Fruit fly (Drosophila melanogaster) whole organism, wandering third instar larva: ENCODE results near the gene sr.
A peak's percentile ranks its signal among the peaks of the same experiment; 100 is the strongest.

ENCODE experiments used
- Abd-B ChIP-seq: fragments of >200 bp; optimal IDR thresholded peaks from 2 replicates; lab custom pipeline; 2017; ENCODE audit warnings: missing biosample characterization, missing genetic modification characterization
- CG32264 ChIP-seq: fragments of 200-800 bp; sonication (Bioruptor generic); optimal IDR thresholded peaks from 2 replicates; lab custom pipeline; 2016; ENCODE audit warnings: missing biosample characterization, missing genetic modification characterization
- CG9705 ChIP-seq: fragments of 200-800 bp; sonication (Bioruptor generic); optimal IDR thresholded peaks from 2 replicates; lab custom pipeline; 2018; ENCODE audit warnings: missing biosample characterization, mild to moderate bottlenecking, missing genetic modification characterization
- Dfd ChIP-seq: fragments of >200 bp; optimal IDR thresholded peaks from 2 replicates; lab custom pipeline; 2017; ENCODE audit warnings: missing biosample characterization, missing genetic modification characterization
- Dif ChIP-seq: fragments of 200-275, 200-300 bp; sonication (Bioruptor generic); optimal IDR thresholded peaks from 2 replicates; lab custom pipeline; 2018; ENCODE audit warnings: missing biosample characterization, missing genetic modification characterization; ENCODE audit not compliant: partially characterized antibody
- GATAd ChIP-seq: sonication (Bioruptor generic); optimal IDR thresholded peaks from 2 replicates; lab custom pipeline; 2016; ENCODE audit warnings: missing biosample characterization, missing genetic modification characterization
- HLH106 ChIP-seq: fragments of 200-800 bp; optimal IDR thresholded peaks from 3 replicates; lab custom pipeline; 2019; ENCODE audit warnings: missing biosample characterization, mild to moderate bottlenecking, missing genetic modification characterization, moderate library complexity
- Hnf4 ChIP-seq: fragments of 200-800 bp; sonication (Bioruptor generic); optimal IDR thresholded peaks from 2 replicates; lab custom pipeline; 2016; ENCODE audit warnings: missing biosample characterization, mild to moderate bottlenecking, missing genetic modification characterization
- Hr78 ChIP-seq: fragments of >200 bp; optimal IDR thresholded peaks from 2 replicates; lab custom pipeline; 2017; ENCODE audit warnings: missing biosample characterization, missing genetic modification characterization
- Hr83 ChIP-seq: fragments of 200-300 bp; sonication (Bioruptor generic); optimal IDR thresholded peaks from 2 replicates; lab custom pipeline; 2016; ENCODE audit warnings: missing biosample characterization, mild to moderate bottlenecking, missing genetic modification characterization, moderate library complexity; ENCODE audit not compliant: poor library complexity, severe bottlenecking
- Jra ChIP-seq: sonication (Bioruptor generic); optimal IDR thresholded peaks from 2 replicates; lab custom pipeline; 2016; ENCODE audit warnings: missing biosample characterization, missing genetic modification characterization
- Mio ChIP-seq: sonication (Bioruptor generic); optimal IDR thresholded peaks from 2 replicates; lab custom pipeline; 2016; ENCODE audit warnings: missing biosample characterization, missing genetic modification characterization
- Myc ChIP-seq: fragments of >200 bp; optimal IDR thresholded peaks from 2 replicates; lab custom pipeline; 2017
- OdsH ChIP-seq: fragments of 200-800 bp; sonication (Bioruptor generic); optimal IDR thresholded peaks from 2 replicates; lab custom pipeline; 2016; ENCODE audit warnings: missing biosample characterization, mild to moderate bottlenecking, missing genetic modification characterization
- Rel ChIP-seq, 2 experiments: fragments of 200-800 bp; sonication (Bioruptor generic) in 1 of 2; optimal IDR thresholded peaks; 2 replicates in 1 of 2; 3 replicates in 1 of 2; lab custom pipeline; 2016 to 2019; ENCODE audit warnings: mild to moderate bottlenecking in 2 of 2, missing biosample characterization in 2 of 2, missing genetic modification characterization in 2 of 2, moderate library complexity in 1 of 2
- Sp1 ChIP-seq: fragments of 200-800 bp; sonication (Bioruptor generic); optimal IDR thresholded peaks from 3 replicates; lab custom pipeline; 2019; ENCODE audit warnings: missing biosample characterization, mild to moderate bottlenecking, missing genetic modification characterization, moderate library complexity
- Vsx2 ChIP-seq: fragments of 200-300, 225-300 bp; sonication (Bioruptor generic); optimal IDR thresholded peaks from 2 replicates; lab custom pipeline; 2018; ENCODE audit warnings: missing biosample characterization, missing genetic modification characterization; ENCODE audit not compliant: partially characterized antibody
- brk ChIP-seq: fragments of 200-800 bp; sonication (Bioruptor generic); optimal IDR thresholded peaks from 2 replicates; lab custom pipeline; 2016; ENCODE audit warnings: missing biosample characterization, mild to moderate bottlenecking, missing genetic modification characterization
- dl ChIP-seq, 2 experiments: fragments of 175-275, 200-275 bp in 1 of 2; fragments of 200-275 bp in 1 of 2; sonication (Bioruptor generic); optimal IDR thresholded peaks; lab custom pipeline; 2018; ENCODE audit warnings: mild to moderate bottlenecking in 2 of 2, missing biosample characterization in 2 of 2, missing genetic modification characterization in 2 of 2, moderate library complexity in 2 of 2; ENCODE audit not compliant: partially characterized antibody in 2 of 2, insufficient read depth in 1 of 2
- dmrt93B ChIP-seq: fragments of 200-800 bp; sonication (Bioruptor generic); optimal IDR thresholded peaks from 2 replicates; lab custom pipeline; 2018; ENCODE audit warnings: missing biosample characterization, mild to moderate bottlenecking, missing genetic modification characterization
- dsf ChIP-seq: sonication (Bioruptor generic); optimal IDR thresholded peaks from 2 replicates; lab custom pipeline; 2016; ENCODE audit warnings: missing biosample characterization, missing genetic modification characterization, borderline replicate concordance
- ey ChIP-seq: fragments of 200-800 bp; sonication (Bioruptor generic); optimal IDR thresholded peaks from 2 replicates; lab custom pipeline; 2016; ENCODE audit warnings: missing biosample characterization, missing genetic modification characterization
- foxo ChIP-seq, 2 experiments: fragments of 200-800 bp; sonication (Bioruptor generic); optimal IDR thresholded peaks; 2 replicates in 1 of 2; 3 replicates in 1 of 2; lab custom pipeline; 2016 to 2017; ENCODE audit warnings: missing biosample characterization in 2 of 2, missing genetic modification characterization in 2 of 2
- fru ChIP-seq: fragments of 200-800 bp; sonication (Bioruptor generic); optimal IDR thresholded peaks from 3 replicates; lab custom pipeline; 2016; ENCODE audit warnings: missing biosample characterization, mild to moderate bottlenecking, missing genetic modification characterization
- h ChIP-seq: fragments of 200-800 bp; sonication (Bioruptor generic); optimal IDR thresholded peaks from 3 replicates; lab custom pipeline; 2016; ENCODE audit warnings: missing biosample characterization, mild to moderate bottlenecking, missing genetic modification characterization
- jim ChIP-seq: fragments of 175-275, 200-325 bp; sonication (Bioruptor generic); optimal IDR thresholded peaks from 2 replicates; lab custom pipeline; 2016; ENCODE audit warnings: missing biosample characterization, mild to moderate bottlenecking, missing genetic modification characterization
- lola ChIP-seq: fragments of >200 bp; optimal IDR thresholded peaks from 2 replicates; lab custom pipeline; 2017; ENCODE audit warnings: missing biosample characterization, missing genetic modification characterization
- pan ChIP-seq: fragments of >200 bp; optimal IDR thresholded peaks from 2 replicates; lab custom pipeline; 2017
- rgr ChIP-seq: fragments of 200-800 bp; sonication (Bioruptor generic); optimal IDR thresholded peaks from 3 replicates; lab custom pipeline; 2016; ENCODE audit warnings: missing biosample characterization, mild to moderate bottlenecking, missing genetic modification characterization
- sage ChIP-seq: fragments of 200-800 bp; sonication (Bioruptor generic); optimal IDR thresholded peaks from 2 replicates; lab custom pipeline; 2016; ENCODE audit warnings: missing biosample characterization, mild to moderate bottlenecking, missing genetic modification characterization
- sv ChIP-seq: fragments of 200-800 bp; sonication (Bioruptor generic); optimal IDR thresholded peaks from 3 replicates; lab custom pipeline; 2016; ENCODE audit warnings: missing biosample characterization, missing genetic modification characterization
- tai ChIP-seq: sonication (Bioruptor generic); optimal IDR thresholded peaks from 2 replicates; lab custom pipeline; 2016; ENCODE audit warnings: missing biosample characterization, missing genetic modification characterization
- usp ChIP-seq: fragments of >200 bp; optimal IDR thresholded peaks from 2 replicates; lab custom pipeline; 2017; ENCODE audit warnings: missing biosample characterization, missing genetic modification characterization
- woc ChIP-seq: sonication (Bioruptor generic); optimal IDR thresholded peaks from 2 replicates; lab custom pipeline; 2016; ENCODE audit warnings: missing biosample characterization, mild to moderate bottlenecking, missing genetic modification characterization

Gene sr

dm6 chr3R:18064369-18064768 is 26.2 kb upstream of the sr start:
- TF ChIP-seq Abd-B (no peak), GATAd (GFP tag; lab: Kevin White, UChicago) (no peak), jim (GFP tag; lab: Kevin White, UChicago) (no peak), rgr (GFP tag; lab: Kevin White, UChicago) (no peak), usp (GFP tag; lab: Kevin White, UChicago) (no peak), Hnf4 (GFP tag; lab: Kevin White, UChicago) (no peak), Dfd (no peak), HLH106 (tag; lab: Kevin White, UChicago) (no peak), Hr78 (GFP tag; lab: Kevin White, UChicago) (no peak), Mio (no peak), tai (GFP tag; lab: Kevin White, UChicago) (no peak)

- TF ChIP-seq foxo (GFP tag; optimal IDR thresholded peaks at IDR 0.05; lab: Kevin White, UChicago), result peak in 1 of 2 experiments; percentile 3
- no peak for TF ChIP-seq usp (GFP tag; lab: Kevin White, UChicago)
Measured at dm6 chr3R:18067930-18068329, 22.7 kb upstream of the sr start.

DNA sequence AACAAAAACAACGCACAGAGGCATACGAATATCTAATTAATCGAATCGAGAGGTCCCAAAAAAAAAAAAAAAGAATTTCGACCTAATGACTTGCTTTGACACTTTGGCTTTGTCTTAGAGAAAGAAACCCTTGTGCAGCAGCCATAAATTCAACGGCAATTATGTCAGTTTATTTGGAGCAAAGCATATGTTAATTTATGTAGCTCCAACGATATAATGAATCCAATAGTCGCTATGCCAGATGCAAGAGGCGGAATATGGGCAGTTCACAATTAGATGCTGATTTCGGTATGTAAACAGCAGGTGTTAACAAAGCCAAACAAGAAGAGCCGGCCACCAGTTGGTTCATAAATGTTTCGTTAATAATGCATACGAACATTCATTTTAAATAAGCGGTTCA is 17.6 kb upstream of the sr start:
- TF ChIP-seq OdsH (GFP tag; lab: Kevin White, UChicago) (no peak), Myc (lab: Kevin White, UChicago) (no peak), Sp1 (no peak), Vsx2 (GFP tag; lab: Kevin White, UChicago) (no peak), Dfd (no peak), sv (no peak), Dif (no peak), dsf (GFP tag; lab: Kevin White, UChicago) (no peak), ey (GFP tag; lab: Kevin White, UChicago) (no peak), usp (GFP tag; lab: Kevin White, UChicago) (no peak)
- TF ChIP-seq, all 38 proteins: peak for 0

DNA sequence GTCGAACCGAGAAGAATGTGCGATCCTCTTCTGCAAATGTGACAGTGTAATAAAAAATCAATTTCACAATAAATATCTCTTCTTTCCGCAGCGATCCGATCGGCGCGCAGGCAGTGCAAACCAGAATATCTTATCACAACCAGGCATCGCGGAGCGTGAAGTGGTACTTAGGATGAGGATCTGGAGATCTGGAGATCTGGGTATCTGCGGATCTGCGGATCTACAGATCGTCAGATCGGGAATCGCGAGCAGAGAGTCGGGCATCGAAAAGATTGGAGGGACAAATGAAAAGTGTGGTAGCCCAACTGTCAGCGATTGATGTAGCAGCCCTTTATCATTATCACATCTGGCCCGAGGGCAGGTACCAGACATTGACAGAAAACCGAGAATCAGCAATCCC is 15.6 kb upstream of the sr start:
- TF ChIP-seq tai (GFP tag; lab: Kevin White, UChicago) (no peak), Mio (no peak), sage (no peak), foxo (GFP tag; optimal IDR thresholded peaks at IDR 0.05; lab: Kevin White, UChicago) (no peak), OdsH (GFP tag; lab: Kevin White, UChicago) (no peak), CG9705 (GFP tag; lab: Kevin White, UChicago) (no peak), dl (GFP tag; optimal IDR thresholded peaks at IDR 0.05; lab: Kevin White, UChicago; ENCODE audit: insufficient read depth in 1 of 2, partially characterized antibody in 2 of 2) (no peak), GATAd (GFP tag; lab: Kevin White, UChicago) (no peak), sv (no peak), usp (GFP tag; lab: Kevin White, UChicago) (no peak), woc (GFP tag; lab: Kevin White, UChicago) (no peak), Hr78 (GFP tag; lab: Kevin White, UChicago) (no peak), brk (GFP tag; lab: Kevin White, UChicago) (no peak), CG32264 (no peak), Vsx2 (GFP tag; lab: Kevin White, UChicago) (no peak), Myc (lab: Kevin White, UChicago) (no peak), dmrt93B (GFP tag; lab: Kevin White, UChicago) (no peak), lola (GFP tag; lab: Kevin White, UChicago) (no peak), HLH106 (tag; lab: Kevin White, UChicago) (no peak), Jra (GFP tag; lab: Kevin White, UChicago) (no peak)
- TF ChIP-seq, all 38 proteins: peak for 0

- TF ChIP-seq Mio (no peak), rgr (GFP tag; lab: Kevin White, UChicago) (no peak), woc (GFP tag; lab: Kevin White, UChicago) (peak; percentile 55), usp (GFP tag; lab: Kevin White, UChicago) (no peak), Rel (GFP tag; optimal IDR thresholded peaks at IDR 0.05; lab: Kevin White, UChicago) (no peak), Rel (tag; optimal IDR thresholded peaks at IDR 0.05; lab: Kevin White, UChicago) (no peak), dsf (GFP tag; lab: Kevin White, UChicago) (no peak), Hnf4 (GFP tag; lab: Kevin White, UChicago) (no peak), OdsH (GFP tag; lab: Kevin White, UChicago) (no peak), Dfd (no peak), HLH106 (tag; lab: Kevin White, UChicago) (peak; percentile 4), h (GFP tag; lab: Kevin White, UChicago) (peak; percentile 26), ey (GFP tag; lab: Kevin White, UChicago) (no peak), CG32264 (no peak), GATAd (GFP tag; lab: Kevin White, UChicago) (no peak), fru (GFP tag; lab: Kevin White, UChicago) (peak; percentile 4), brk (GFP tag; lab: Kevin White, UChicago) (no peak), dmrt93B (GFP tag; lab: Kevin White, UChicago) (no peak), Hr83 (no peak), Myc (lab: Kevin White, UChicago) (no peak), pan (lab: Kevin White, UChicago) (no peak)
- TF ChIP-seq, all 38 proteins: peak for 4
Measured at dm6 chr3R:18078060-18078459, 12.5 kb upstream of the sr start.
